Worm (Caenorhabditis elegans): ENCODE data around the gene C09G4.4.

C09G4.4 gene

DNA sequence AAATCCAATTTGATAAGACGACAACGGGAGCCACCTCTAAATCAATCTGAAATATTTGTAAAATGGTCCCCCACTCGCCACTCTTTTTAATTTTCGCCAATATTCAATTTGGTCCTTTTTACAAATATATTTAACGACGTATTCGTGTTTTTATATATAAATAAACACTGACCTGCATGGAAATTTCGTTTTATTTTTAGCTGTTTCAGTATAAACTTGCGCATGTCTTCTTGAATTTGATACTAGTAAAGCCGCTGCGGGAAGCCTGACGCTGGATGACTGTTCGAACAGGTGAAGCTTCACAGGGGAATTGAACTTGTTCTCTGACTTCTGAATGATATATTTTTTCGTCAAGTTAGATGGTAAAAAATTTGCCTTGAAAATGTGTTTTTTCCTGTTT, 1.8 kb downstream of the C09G4.4 start:
- TF ChIP-seq C34F6.9 (tag; optimal IDR thresholded peaks at IDR 0.05) = no peak
- TF ChIP-seq gmeb-1 (tag; optimal IDR thresholded peaks at IDR 0.05) = no peak
- TF ChIP-seq mbf-1 (tag; optimal IDR thresholded peaks at IDR 0.05) = no peak
- no peak for TF ChIP-seq aly-2 (tag; optimal IDR thresholded peaks at IDR 0.05)
- no peak for TF ChIP-seq lin-39 (tag; optimal IDR thresholded peaks at IDR 0.05)
- no peak for TF ChIP-seq R02D3.7 (tag; optimal IDR thresholded peaks at IDR 0.05)
- no peak for TF ChIP-seq nhr-10 (tag; optimal IDR thresholded peaks at IDR 0.05)
- TF ChIP-seq elt-1 (tag; optimal IDR thresholded peaks at IDR 0.05) = no peak
- TF ChIP-seq zag-1 (tag; optimal IDR thresholded peaks at IDR 0.05) = no peak
- TF ChIP-seq lsy-2 (tag; optimal IDR thresholded peaks at IDR 0.05) = no peak
- no peak for TF ChIP-seq blmp-1 (tag; optimal IDR thresholded peaks at IDR 0.05; ENCODE audit: insufficient read depth)
- no peak for TF ChIP-seq nhr-23 (tag; optimal IDR thresholded peaks at IDR 0.05)
- no peak for TF ChIP-seq nhr-11 (tag; optimal IDR thresholded peaks at IDR 0.05)
- no peak for TF ChIP-seq sma-3 (GFP tag; optimal IDR thresholded peaks at IDR 0.05)
- TF ChIP-seq sem-4 (tag; optimal IDR thresholded peaks at IDR 0.05) = no peak
- TF ChIP-seq Y55F3AM.14 (GFP tag; optimal IDR thresholded peaks at IDR 0.05) = no peak
- TF ChIP-seq elt-3 (tag; optimal IDR thresholded peaks at IDR 0.05) = no peak

- TF ChIP-seq nhr-77 (tag; optimal IDR thresholded peaks at IDR 0.05) = no peak
- TF ChIP-seq gmeb-1 (tag; optimal IDR thresholded peaks at IDR 0.05) = no peak
- no peak for TF ChIP-seq mdl-1 (tag; optimal IDR thresholded peaks at IDR 0.05)
- no peak for TF ChIP-seq Y55F3AM.14 (GFP tag; optimal IDR thresholded peaks at IDR 0.05)
- no peak for TF ChIP-seq peb-1 (tag; optimal IDR thresholded peaks at IDR 0.05)
- TF ChIP-seq nhr-10 (tag; optimal IDR thresholded peaks at IDR 0.05) = no peak
Measured at ce11 chrIV:8519949-8520348, 7.2 kb downstream of the C09G4.4 start.

ce11 chrIV:8520594-8520993, 7.8 kb downstream of the C09G4.4 start, which contains the start of gene pkg-2:
Gene pkg-2, plus strand, starts transcription at chrIV:8520894.
- TF ChIP-seq ZK546.5 (tag; optimal IDR thresholded peaks at IDR 0.05) (no peak), C34F6.9 (tag; optimal IDR thresholded peaks at IDR 0.05) (no peak), nhr-25 (tag; optimal IDR thresholded peaks at IDR 0.05) (no peak), nhr-129 (tag; optimal IDR thresholded peaks at IDR 0.05) (no peak), ama-1 (optimal IDR thresholded peaks at IDR 0.05) (no peak), ztf-11 (tag; optimal IDR thresholded peaks at IDR 0.05) (no peak), nhr-12 (tag; optimal IDR thresholded peaks at IDR 0.05) (no peak), F13H6.1 (tag; optimal IDR thresholded peaks at IDR 0.05) (no peak), gmeb-1 (tag; optimal IDR thresholded peaks at IDR 0.05) (no peak), sma-9 (GFP tag; optimal IDR thresholded peaks at IDR 0.05) (no peak), sma-9 (tag; optimal IDR thresholded peaks at IDR 0.05) (no peak), sma-3 (GFP tag; optimal IDR thresholded peaks at IDR 0.05) (no peak), unc-55 (GFP tag; optimal IDR thresholded peaks at IDR 0.05) (no peak), ztf-1 (GFP tag; conservative IDR thresholded peaks at IDR 0.05) (no peak), R02D3.7 (tag; optimal IDR thresholded peaks at IDR 0.05) (no peak), unc-62 (GFP tag; optimal IDR thresholded peaks at IDR 0.05) (no peak), lin-11 (tag; optimal IDR thresholded peaks at IDR 0.05) (no peak), lin-13 (GFP tag; optimal IDR thresholded peaks at IDR 0.05) (no peak), skn-1 (tag; optimal IDR thresholded peaks at IDR 0.05) (no peak), egl-27 (tag; optimal IDR thresholded peaks at IDR 0.05) (no peak), mbf-1 (tag; optimal IDR thresholded peaks at IDR 0.05) (no peak)

DNA sequence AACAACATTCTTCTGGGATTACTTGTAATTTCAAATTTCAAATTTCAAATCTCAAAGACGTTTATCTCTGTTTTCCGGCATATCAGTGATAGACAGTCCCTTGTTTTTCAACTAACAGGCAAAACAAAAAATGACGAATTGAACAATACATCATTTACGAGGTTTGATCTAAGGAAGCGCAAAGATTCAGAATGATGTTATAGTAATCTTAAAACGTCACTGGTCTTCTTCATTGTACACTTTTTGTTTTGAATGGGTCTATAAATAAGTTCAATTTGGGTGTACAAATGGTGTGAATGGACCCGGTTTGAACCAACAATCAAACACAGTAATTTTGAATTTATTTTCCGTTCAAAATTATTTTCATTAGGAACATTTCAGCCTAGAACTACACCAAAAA, 11.2 kb downstream of the C09G4.4 start:
- TF ChIP-seq nhr-77 (tag; optimal IDR thresholded peaks at IDR 0.05) (no peak), ceh-82 (tag; optimal IDR thresholded peaks at IDR 0.05) (no peak), nhr-237 (tag; optimal IDR thresholded peaks at IDR 0.05) (no peak), unc-55 (GFP tag; optimal IDR thresholded peaks at IDR 0.05) (no peak), blmp-1 (tag; optimal IDR thresholded peaks at IDR 0.05; ENCODE audit: insufficient read depth) (no peak), crh-2 (tag; optimal IDR thresholded peaks at IDR 0.05) (no peak), skn-1 (tag; optimal IDR thresholded peaks at IDR 0.05) (no peak), unc-39 (tag; optimal IDR thresholded peaks at IDR 0.05) (no peak), elt-3 (tag; optimal IDR thresholded peaks at IDR 0.05) (no peak), egl-27 (tag; optimal IDR thresholded peaks at IDR 0.05) (no peak), zag-1 (tag; optimal IDR thresholded peaks at IDR 0.05) (no peak), ztf-1 (GFP tag; conservative IDR thresholded peaks at IDR 0.05) (no peak), mbf-1 (tag; optimal IDR thresholded peaks at IDR 0.05) (no peak), gmeb-1 (tag; optimal IDR thresholded peaks at IDR 0.05) (no peak)
